Fruit fly (Drosophila melanogaster) S2 (cell line): Measurements from ENCODE around the gene mh.

Experiments used
- CG8478 ChIP-seq: fragments of >200 bp; optimal IDR thresholded peaks from 2 replicates; lab custom pipeline; 2018
- CTCF ChIP-seq, 2 experiments: fragments of >200 bp; optimal IDR thresholded peaks; 2 replicates each; lab custom pipeline; 2018

DNA sequence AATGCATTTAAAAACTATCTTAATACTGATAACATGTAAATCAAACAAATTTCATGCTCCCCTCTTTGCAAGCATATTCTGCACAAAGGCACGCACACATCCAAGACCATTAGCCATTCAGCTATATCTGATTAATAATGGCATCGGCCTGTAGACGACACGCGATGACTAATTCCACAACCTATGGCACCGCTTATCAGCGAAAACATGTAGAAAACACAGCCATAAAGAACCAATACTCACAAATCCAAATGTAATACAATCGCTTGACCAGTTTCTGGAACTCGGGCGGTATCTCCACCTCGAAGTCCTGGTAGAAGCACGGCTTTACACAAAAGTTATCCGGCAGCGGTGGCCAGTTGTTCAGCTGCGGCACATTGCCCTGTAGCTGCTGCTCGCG, 27.1 kb downstream of the mh start:
- TF ChIP-seq CG8478 (lab: Kevin White, UChicago), result no peak
- no peak for TF ChIP-seq CTCF (optimal IDR thresholded peaks at IDR 0.05; lab: Kevin White, UChicago)
